Fruit fly (Drosophila melanogaster) whole organism, embryonic: ENCODE measurements around the gene trk.

Experiments
- CG10543 ChIP-seq: fragments of 200-800 bp; sonication (Bioruptor generic); optimal IDR thresholded peaks from 3 replicates; lab custom pipeline; 2017; ENCODE audit warnings: missing biosample characterization, mild to moderate bottlenecking, missing genetic modification characterization, moderate library complexity
- CG12219 ChIP-seq: fragments of 200-800 bp; sonication (Bioruptor generic); optimal IDR thresholded peaks from 3 replicates; lab custom pipeline; 2018; ENCODE audit warnings: missing biosample characterization, mild to moderate bottlenecking, missing genetic modification characterization
- CG13296 ChIP-seq: fragments of 200-800 bp; sonication (Bioruptor generic); optimal IDR thresholded peaks from 3 replicates; lab custom pipeline; 2018; ENCODE audit warnings: missing biosample characterization, mild to moderate bottlenecking, missing genetic modification characterization
- CG1647 ChIP-seq: fragments of 200-800 bp; sonication (Bioruptor generic); optimal IDR thresholded peaks from 3 replicates; lab custom pipeline; 2016; ENCODE audit warnings: missing biosample characterization, missing genetic modification characterization
- CG30431 ChIP-seq: fragments of 200-800 bp; sonication (Bioruptor generic); optimal IDR thresholded peaks from 2 replicates; lab custom pipeline; 2017; ENCODE audit warnings: missing biosample characterization, missing genetic modification characterization
- CG31224 ChIP-seq: fragments of 200-800 bp; sonication (Bioruptor generic); IDR thresholded peaks from 2 replicates; pipeline ENCODE4 v1.3.6; 2022; ENCODE audit warnings: missing biosample characterization, missing genetic modification characterization
- CG3995 ChIP-seq: fragments of 200-800 bp; sonication (Bioruptor generic); optimal IDR thresholded peaks from 3 replicates; lab custom pipeline; 2016; ENCODE audit warnings: missing biosample characterization, missing genetic modification characterization
- CG6689 ChIP-seq: fragments of 200-800 bp; sonication (Bioruptor generic); IDR thresholded peaks from 2 replicates; pipeline ENCODE4 v1.3.6; 2022; ENCODE audit warnings: missing biosample characterization, missing genetic modification characterization
- CG7372 ChIP-seq: fragments of 200-800 bp; sonication (Bioruptor generic); IDR thresholded peaks from 2 replicates; pipeline ENCODE4 v1.3.6; 2022; ENCODE audit warnings: missing biosample characterization, missing genetic modification characterization
- CG7963 ChIP-seq: fragments of 200-800 bp; sonication (Bioruptor generic); IDR thresholded peaks from 3 replicates; pipeline ENCODE4 v1.3.6; 2022; ENCODE audit warnings: missing biosample characterization, missing genetic modification characterization; ENCODE audit not compliant: partially characterized antibody
- CG9797 ChIP-seq: fragments of 200-800 bp; sonication (Bioruptor generic); optimal IDR thresholded peaks from 3 replicates; lab custom pipeline; 2018; ENCODE audit warnings: missing biosample characterization, mild to moderate bottlenecking, missing genetic modification characterization
- CTCF ChIP-seq: fragments of 200-800 bp; sonication (Bioruptor generic); optimal IDR thresholded peaks from 2 replicates; lab custom pipeline; 2017; ENCODE audit warnings: missing biosample characterization, mild to moderate bottlenecking, missing genetic modification characterization, moderate library complexity
- Dad ChIP-seq: fragments of 200-800 bp; sonication (Bioruptor generic); optimal IDR thresholded peaks from 3 replicates; lab custom pipeline; 2016; ENCODE audit warnings: missing biosample characterization, missing genetic modification characterization
- Doc3 ChIP-seq: fragments of 200-800 bp; sonication (Bioruptor generic); IDR thresholded peaks from 3 replicates; pipeline ENCODE4 v1.3.6; 2022; ENCODE audit warnings: missing biosample characterization, missing genetic modification characterization; ENCODE audit not compliant: partially characterized antibody
- Dp ChIP-seq: fragments of 200-800 bp; sonication (Bioruptor generic); optimal IDR thresholded peaks from 2 replicates; lab custom pipeline; 2018; ENCODE audit warnings: missing biosample characterization, mild to moderate bottlenecking, missing genetic modification characterization, moderate library complexity
- E2f1 ChIP-seq: fragments of 200-800 bp; sonication (Bioruptor generic); IDR thresholded peaks from 2 replicates; pipeline ENCODE4 v1.3.6; 2022; ENCODE audit warnings: missing biosample characterization, missing genetic modification characterization
- E2f2 ChIP-seq: fragments of 200-800 bp; sonication (Bioruptor generic); IDR thresholded peaks from 2 replicates; pipeline ENCODE4 v1.3.6; 2022; ENCODE audit warnings: missing biosample characterization, missing genetic modification characterization
- Eip74EF ChIP-seq, 2 experiments: fragments of 200-800 bp in 1 of 2; fragments of >200 bp in 1 of 2; sonication (Bioruptor generic) in 1 of 2; optimal IDR thresholded peaks; 2 replicates each; lab custom pipeline; 2017 to 2019; ENCODE audit warnings: missing biosample characterization in 2 of 2, missing genetic modification characterization in 2 of 2, mild to moderate bottlenecking in 1 of 2, moderate library complexity in 1 of 2
- H15 ChIP-seq: fragments of 200-800 bp; sonication (Bioruptor generic); IDR thresholded peaks from 3 replicates; pipeline ENCODE4 v1.3.6; 2022; ENCODE audit warnings: missing biosample characterization, missing genetic modification characterization
- HLHmδ ChIP-seq: fragments of 200-800 bp; sonication (Bioruptor generic); optimal IDR thresholded peaks from 2 replicates; lab custom pipeline; 2018; ENCODE audit warnings: missing biosample characterization, mild to moderate bottlenecking, missing genetic modification characterization, moderate library complexity
- Hr78 ChIP-seq, 2 experiments: fragments of 200-800 bp in 1 of 2; fragments of >200 bp in 1 of 2; sonication (Bioruptor generic) in 1 of 2; optimal IDR thresholded peaks; 2 replicates each; lab custom pipeline; 2017 to 2019; ENCODE audit warnings: missing biosample characterization in 2 of 2, missing genetic modification characterization in 2 of 2, mild to moderate bottlenecking in 1 of 2, moderate library complexity in 1 of 2
- Nf-YA ChIP-seq: fragments of 200-800 bp; sonication (Bioruptor generic); IDR thresholded peaks from 2 replicates; pipeline ENCODE4 v1.3.6; 2022; ENCODE audit warnings: missing biosample characterization, missing genetic modification characterization
- Sox102F ChIP-seq: fragments of 200-800 bp; sonication (Bioruptor generic); optimal IDR thresholded peaks from 2 replicates; lab custom pipeline; 2018; ENCODE audit warnings: missing biosample characterization, mild to moderate bottlenecking, missing genetic modification characterization, moderate library complexity
- Spps ChIP-seq: fragments of 200-800 bp; sonication (Bioruptor generic); optimal IDR thresholded peaks from 2 replicates; lab custom pipeline; 2018; ENCODE audit warnings: missing biosample characterization, mild to moderate bottlenecking, missing genetic modification characterization
- Tbp ChIP-seq: fragments of >200 bp; optimal IDR thresholded peaks from 2 replicates; lab custom pipeline; 2018; ENCODE audit warnings: missing biosample characterization, missing genetic modification characterization
- ase ChIP-seq: fragments of 200-800 bp; sonication (Bioruptor generic); IDR thresholded peaks from 3 replicates; pipeline ENCODE4 v1.3.6; 2022; ENCODE audit warnings: missing biosample characterization, missing genetic modification characterization
- ci ChIP-seq: fragments of 200-800 bp; sonication (Bioruptor generic); IDR thresholded peaks from 3 replicates; pipeline ENCODE4 v1.3.6; 2022; ENCODE audit warnings: missing biosample characterization, missing genetic modification characterization
- croc ChIP-seq: fragments of 200-800 bp; sonication (Bioruptor generic); conservative IDR thresholded peaks from 3 replicates; pipeline ENCODE4 v1.3.6; 2022; ENCODE audit warnings: missing biosample characterization, missing genetic modification characterization
- crp ChIP-seq, 2 experiments: fragments of 200-800 bp; sonication (Bioruptor generic); optimal IDR thresholded peaks; 2 replicates in 1 of 2; 3 replicates in 1 of 2; lab custom pipeline; 2017; ENCODE audit warnings: missing biosample characterization in 2 of 2, missing genetic modification characterization in 2 of 2, mild to moderate bottlenecking in 1 of 2, moderate library complexity in 1 of 2
- disco-r ChIP-seq: fragments of 200-800 bp; sonication (Bioruptor generic); optimal IDR thresholded peaks from 2 replicates; lab custom pipeline; 2016; ENCODE audit warnings: missing biosample characterization, missing genetic modification characterization
- esg ChIP-seq: fragments of 200-800 bp; sonication (Bioruptor generic); conservative IDR thresholded peaks from 2 replicates; pipeline ENCODE4 v1.3.6; 2022; ENCODE audit warnings: missing biosample characterization, missing genetic modification characterization
- ewg ChIP-seq: fragments of 200-800 bp; sonication (Bioruptor generic); optimal IDR thresholded peaks from 3 replicates; lab custom pipeline; 2017; ENCODE audit warnings: mild to moderate bottlenecking, missing biosample characterization, missing genetic modification reagents, missing genetic modification characterization
- eyg ChIP-seq: fragments of 200-800 bp; sonication (Bioruptor generic); optimal IDR thresholded peaks from 3 replicates; lab custom pipeline; 2016; ENCODE audit warnings: missing biosample characterization, missing genetic modification characterization
- fd3F ChIP-seq: fragments of 200-800 bp; sonication (Bioruptor generic); optimal IDR thresholded peaks from 2 replicates; lab custom pipeline; 2018; ENCODE audit warnings: missing biosample characterization, mild to moderate bottlenecking, missing genetic modification characterization, moderate library complexity
- grn ChIP-seq: fragments of 200-800 bp; sonication (Bioruptor generic); optimal IDR thresholded peaks from 3 replicates; lab custom pipeline; 2017; ENCODE audit warnings: missing biosample characterization, missing genetic modification characterization
- gro ChIP-seq: fragments of 200-800 bp; sonication (Bioruptor generic); optimal IDR thresholded peaks from 2 replicates; lab custom pipeline; 2016; ENCODE audit warnings: missing biosample characterization, missing genetic modification characterization
- ham ChIP-seq: fragments of 200-800 bp; sonication (Bioruptor generic); IDR thresholded peaks from 2 replicates; pipeline ENCODE4 v1.3.6; 2022; ENCODE audit warnings: missing biosample characterization, missing genetic modification characterization
- her ChIP-seq: fragments of 200-800 bp; sonication (Bioruptor generic); optimal IDR thresholded peaks from 2 replicates; lab custom pipeline; 2016; ENCODE audit warnings: missing biosample characterization, missing genetic modification characterization
- hth ChIP-seq: fragments of >200 bp; optimal IDR thresholded peaks from 2 replicates; lab custom pipeline; 2017; ENCODE audit warnings: inconsistent platforms
- ken ChIP-seq: fragments of 200-800 bp; sonication (Bioruptor generic); IDR thresholded peaks from 3 replicates; pipeline ENCODE4 v1.3.6; 2022; ENCODE audit warnings: missing biosample characterization, missing genetic modification characterization
- klu ChIP-seq: fragments of 200-800 bp; sonication (Bioruptor generic); IDR thresholded peaks from 2 replicates; pipeline ENCODE4 v1.3.6; 2022; ENCODE audit warnings: missing biosample characterization, missing genetic modification characterization
- mld ChIP-seq: fragments of 200-800 bp; sonication (Bioruptor generic); IDR thresholded peaks from 3 replicates; pipeline ENCODE4 v1.3.6; 2022; ENCODE audit warnings: missing biosample characterization, missing genetic modification characterization; ENCODE audit not compliant: partially characterized antibody
- pum ChIP-seq: fragments of 200-800 bp; sonication (Bioruptor generic); optimal IDR thresholded peaks from 2 replicates; lab custom pipeline; 2016; ENCODE audit warnings: missing biosample characterization, missing genetic modification characterization
- run ChIP-seq: fragments of 200-800 bp; sonication (Bioruptor generic); optimal IDR thresholded peaks from 3 replicates; lab custom pipeline; 2018; ENCODE audit warnings: missing biosample characterization, mild to moderate bottlenecking, missing genetic modification characterization
- sc ChIP-seq, 3 experiments: fragments of >200 bp in 2 of 3; fragments of 200-800 bp in 1 of 3; sonication (Bioruptor generic) in 1 of 3; optimal IDR thresholded peaks; 2 replicates in 2 of 3; 3 replicates in 1 of 3; lab custom pipeline; 2017; ENCODE audit warnings: mild to moderate bottlenecking in 1 of 3, missing biosample characterization in 1 of 3, missing genetic modification characterization in 1 of 3, missing genetic modification reagents in 1 of 3
- slp2 ChIP-seq: fragments of 200-800 bp; sonication (Bioruptor generic); optimal IDR thresholded peaks from 2 replicates; lab custom pipeline; 2016; ENCODE audit warnings: missing biosample characterization, missing genetic modification characterization
- so ChIP-seq: fragments of 200-800 bp; sonication (Bioruptor generic); IDR thresholded peaks from 3 replicates; pipeline ENCODE4 v1.3.6; 2022; ENCODE audit warnings: missing biosample characterization, missing genetic modification characterization
- tgo ChIP-seq: fragments of 200-800 bp; sonication (Bioruptor generic); IDR thresholded peaks from 3 replicates; pipeline ENCODE4 v1.3.6; 2022; ENCODE audit warnings: missing biosample characterization, missing genetic modification characterization
- yki ChIP-seq: fragments of >200 bp; optimal IDR thresholded peaks from 3 replicates; lab custom pipeline; 2018
- zf30C ChIP-seq: fragments of 200-800 bp; sonication (Bioruptor generic); optimal IDR thresholded peaks from 3 replicates; lab custom pipeline; 2018; ENCODE audit warnings: missing biosample characterization, mild to moderate bottlenecking, missing genetic modification characterization

Gene trk

DNA sequence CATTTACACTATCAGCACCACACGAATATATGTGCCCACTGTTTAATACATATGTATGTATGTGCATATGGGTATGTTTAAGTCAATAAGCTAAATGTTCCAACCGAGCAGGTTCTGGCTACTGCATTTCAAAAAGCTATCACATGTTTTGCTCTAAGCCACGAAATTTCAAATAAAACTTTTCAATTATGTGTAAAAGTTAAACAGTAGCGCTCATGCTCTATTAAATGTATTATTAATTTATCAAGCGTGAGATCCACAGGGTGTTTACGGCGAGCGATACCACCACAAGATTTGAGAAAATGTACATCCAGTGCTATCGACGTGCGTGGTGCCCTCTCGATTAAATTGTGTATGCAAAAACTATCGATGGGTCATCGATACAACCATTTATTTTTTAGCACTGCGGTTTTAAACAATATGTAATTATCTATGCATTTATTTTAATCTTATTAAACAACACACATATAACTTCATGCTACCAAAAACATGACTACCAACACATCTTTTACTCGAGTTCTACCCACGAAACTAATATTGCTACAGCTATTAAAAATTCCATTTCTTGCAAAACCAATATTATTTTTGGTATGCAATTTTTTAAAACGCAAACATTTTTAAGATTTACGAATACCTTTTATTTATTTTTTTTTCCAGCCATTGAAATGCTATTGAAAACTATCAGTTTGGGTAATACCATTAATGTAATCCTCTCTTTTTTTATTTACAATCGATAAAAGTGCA is 11.2 kb downstream of the trk start, which contains the start of gene Pten (continued):
- peak; percentile 43 for TF ChIP-seq eyg
- no peak for TF ChIP-seq H15 (GFP tag; lab: Robert Waterston, UW)
- TF ChIP-seq Doc3 (GFP tag; lab: Robert Waterston, UW): peak; percentile 66; the same call in 2 of the 3 replicates
- TF ChIP-seq Nf-YA: no peak
- TF ChIP-seq yki: no peak
- peak; percentile 27 for TF ChIP-seq CG12219 (GFP tag; lab: Kevin White, UChicago)
- TF ChIP-seq fd3F: peak; percentile 42
- no peak; the same call in 2 of the 3 replicates for TF ChIP-seq ase (GFP tag; lab: Robert Waterston, UW)
- TF ChIP-seq Eip74EF (GFP tag; optimal IDR thresholded peaks at IDR 0.05; lab: Kevin White, UChicago): no peak
- peak; percentile 80; the same call in 2 of the 3 replicates for TF ChIP-seq mld (GFP tag; lab: Robert Waterston, UW)
- no peak for TF ChIP-seq Hr78 (GFP tag; optimal IDR thresholded peaks at IDR 0.05; lab: Kevin White, UChicago)
- 0 out of 2 replicates have a peak, but pooled peaks have one; percentile 50 for TF ChIP-seq esg
- TF ChIP-seq CG3995 (GFP tag; lab: Kevin White, UChicago): peak; percentile 5
- TF ChIP-seq her (GFP tag; lab: Kevin White, UChicago): no peak
- peak; percentile 60 for TF ChIP-seq E2f2
- TF ChIP-seq CG7372 (GFP tag; lab: Robert Waterston, UW): peak; percentile 47; the same call in 1 of the 2 replicates
- TF ChIP-seq ken (GFP tag; lab: Robert Waterston, UW): no peak; the same call in 2 of the 3 replicates
- TF ChIP-seq so (GFP tag; lab: Robert Waterston, UW): no peak
- TF ChIP-seq disco-r: no peak
- no peak for TF ChIP-seq E2f1 (GFP tag; lab: Robert Waterston, UW)
- peak; percentile 55 for TF ChIP-seq Dad (GFP tag; lab: Kevin White, UChicago)
- TF ChIP-seq CG6689 (GFP tag; lab: Robert Waterston, UW): peak; percentile 75
- peak; percentile 60 for TF ChIP-seq pum (GFP tag; lab: Kevin White, UChicago)
- no peak for TF ChIP-seq HLHmδ (GFP tag; lab: Kevin White, UChicago)
- peak; percentile 49 for TF ChIP-seq Spps (tag; lab: Kevin White, UChicago)
- no peak for TF ChIP-seq CG9797 (GFP tag; lab: Kevin White, UChicago)
- TF ChIP-seq CG31224 (GFP tag; lab: Robert Waterston, UW): no peak
- TF ChIP-seq Sox102F (GFP tag; lab: Kevin White, UChicago): no peak
- no peak for TF ChIP-seq sc (optimal IDR thresholded peaks at IDR 0.05; lab: Kevin White, UChicago)
- peak; percentile 9 for TF ChIP-seq sc (GFP tag; optimal IDR thresholded peaks at IDR 0.05; lab: Kevin White, UChicago)
- TF ChIP-seq Tbp (GFP tag; lab: Kevin White, UChicago): no peak
- peak; percentile 38 for TF ChIP-seq CG1647 (GFP tag; lab: Kevin White, UChicago)
- no peak for TF ChIP-seq zf30C (GFP tag; lab: Kevin White, UChicago)
- no peak for TF ChIP-seq CG10543 (GFP tag; lab: Kevin White, UChicago)
- TF ChIP-seq slp2: peak; percentile 66
- TF ChIP-seq CG13296 (GFP tag; lab: Kevin White, UChicago): peak; percentile 51
- peak; percentile 51; the same call in 1 of the 3 replicates for TF ChIP-seq tgo
- no peak for TF ChIP-seq run (tag; lab: Kevin White, UChicago)
- TF ChIP-seq croc (GFP tag; lab: Robert Waterston, UW): peak; percentile 31; the same call in 2 of the 3 replicates
- TF ChIP-seq CTCF (GFP tag; lab: Kevin White, UChicago): peak; percentile 4
- no peak for TF ChIP-seq ewg (GFP tag; lab: Kevin White, UChicago)
- TF ChIP-seq gro (GFP tag; lab: Kevin White, UChicago): peak; percentile 59
- TF ChIP-seq grn (GFP tag; lab: Kevin White, UChicago): peak; percentile 49
- peak; percentile 73; the same call in 1 of the 3 replicates for TF ChIP-seq ci (GFP tag; lab: Robert Waterston, UW)
- no peak for TF ChIP-seq hth (lab: Kevin White, UChicago)
- TF ChIP-seq crp (GFP tag; optimal IDR thresholded peaks at IDR 0.05; lab: Kevin White, UChicago): peak in 1 of 2 experiments; percentile 15
- no peak for TF ChIP-seq ham (GFP tag; lab: Robert Waterston, UW)
- TF ChIP-seq CG30431 (GFP tag; lab: Kevin White, UChicago): no peak
- TF ChIP-seq Dp (GFP tag; lab: Kevin White, UChicago): peak; percentile 28
- TF ChIP-seq klu (GFP tag; lab: Robert Waterston, UW): no peak
- TF ChIP-seq CG7963 (GFP tag; lab: Robert Waterston, UW): peak; percentile 90
